Fruit fly (Drosophila melanogaster) whole organism, wandering third instar larva: Measurements from ENCODE around the gene CG5641.

ENCODE experiments used
- Abd-B ChIP-seq: fragments of >200 bp; optimal IDR thresholded peaks from 2 replicates; lab custom pipeline; 2017; ENCODE audit warnings: missing biosample characterization, missing genetic modification characterization
- CG32264 ChIP-seq: fragments of 200-800 bp; sonication (Bioruptor generic); optimal IDR thresholded peaks from 2 replicates; lab custom pipeline; 2016; ENCODE audit warnings: missing biosample characterization, missing genetic modification characterization
- CG9705 ChIP-seq: fragments of 200-800 bp; sonication (Bioruptor generic); optimal IDR thresholded peaks from 2 replicates; lab custom pipeline; 2018; ENCODE audit warnings: missing biosample characterization, mild to moderate bottlenecking, missing genetic modification characterization
- CrebA ChIP-seq: fragments of 200-800 bp; sonication (Bioruptor generic); optimal IDR thresholded peaks from 2 replicates; lab custom pipeline; 2016; ENCODE audit warnings: missing biosample characterization, mild to moderate bottlenecking, missing genetic modification characterization, borderline replicate concordance
- Dfd ChIP-seq: fragments of >200 bp; optimal IDR thresholded peaks from 2 replicates; lab custom pipeline; 2017; ENCODE audit warnings: missing biosample characterization, missing genetic modification characterization
- Dif ChIP-seq: fragments of 200-275, 200-300 bp; sonication (Bioruptor generic); optimal IDR thresholded peaks from 2 replicates; lab custom pipeline; 2018; ENCODE audit warnings: missing biosample characterization, missing genetic modification characterization; ENCODE audit not compliant: partially characterized antibody
- GATAd ChIP-seq: sonication (Bioruptor generic); optimal IDR thresholded peaks from 2 replicates; lab custom pipeline; 2016; ENCODE audit warnings: missing biosample characterization, missing genetic modification characterization
- HLH106 ChIP-seq: fragments of 200-800 bp; optimal IDR thresholded peaks from 3 replicates; lab custom pipeline; 2019; ENCODE audit warnings: missing biosample characterization, mild to moderate bottlenecking, missing genetic modification characterization, moderate library complexity
- Hnf4 ChIP-seq: fragments of 200-800 bp; sonication (Bioruptor generic); optimal IDR thresholded peaks from 2 replicates; lab custom pipeline; 2016; ENCODE audit warnings: missing biosample characterization, mild to moderate bottlenecking, missing genetic modification characterization
- Hr78 ChIP-seq: fragments of >200 bp; optimal IDR thresholded peaks from 2 replicates; lab custom pipeline; 2017; ENCODE audit warnings: missing biosample characterization, missing genetic modification characterization
- Hr83 ChIP-seq: fragments of 200-300 bp; sonication (Bioruptor generic); optimal IDR thresholded peaks from 2 replicates; lab custom pipeline; 2016; ENCODE audit warnings: missing biosample characterization, mild to moderate bottlenecking, missing genetic modification characterization, moderate library complexity; ENCODE audit not compliant: poor library complexity, severe bottlenecking
- Jra ChIP-seq: sonication (Bioruptor generic); optimal IDR thresholded peaks from 2 replicates; lab custom pipeline; 2016; ENCODE audit warnings: missing biosample characterization, missing genetic modification characterization
- Myc ChIP-seq: fragments of >200 bp; optimal IDR thresholded peaks from 2 replicates; lab custom pipeline; 2017
- N ChIP-seq: fragments of >200 bp; optimal IDR thresholded peaks from 2 replicates; lab custom pipeline; 2018; ENCODE audit warnings: missing biosample characterization, missing external identifiers, missing genetic modification characterization
- OdsH ChIP-seq: fragments of 200-800 bp; sonication (Bioruptor generic); optimal IDR thresholded peaks from 2 replicates; lab custom pipeline; 2016; ENCODE audit warnings: missing biosample characterization, mild to moderate bottlenecking, missing genetic modification characterization
- Rel ChIP-seq, 2 experiments: fragments of 200-800 bp; sonication (Bioruptor generic) in 1 of 2; optimal IDR thresholded peaks; 2 replicates in 1 of 2; 3 replicates in 1 of 2; lab custom pipeline; 2016 to 2019; ENCODE audit warnings: mild to moderate bottlenecking in 2 of 2, missing biosample characterization in 2 of 2, missing genetic modification characterization in 2 of 2, moderate library complexity in 1 of 2
- Sp1 ChIP-seq: fragments of 200-800 bp; sonication (Bioruptor generic); optimal IDR thresholded peaks from 3 replicates; lab custom pipeline; 2019; ENCODE audit warnings: missing biosample characterization, mild to moderate bottlenecking, missing genetic modification characterization, moderate library complexity
- Vsx2 ChIP-seq: fragments of 200-300, 225-300 bp; sonication (Bioruptor generic); optimal IDR thresholded peaks from 2 replicates; lab custom pipeline; 2018; ENCODE audit warnings: missing biosample characterization, missing genetic modification characterization; ENCODE audit not compliant: partially characterized antibody
- br ChIP-seq: fragments of 200-800 bp; sonication (Bioruptor generic); optimal IDR thresholded peaks from 2 replicates; lab custom pipeline; 2016; ENCODE audit warnings: missing biosample characterization, missing genetic modification characterization
- brk ChIP-seq: fragments of 200-800 bp; sonication (Bioruptor generic); optimal IDR thresholded peaks from 2 replicates; lab custom pipeline; 2016; ENCODE audit warnings: missing biosample characterization, mild to moderate bottlenecking, missing genetic modification characterization
- dl ChIP-seq, 2 experiments: fragments of 175-275, 200-275 bp in 1 of 2; fragments of 200-275 bp in 1 of 2; sonication (Bioruptor generic); optimal IDR thresholded peaks; lab custom pipeline; 2018; ENCODE audit warnings: mild to moderate bottlenecking in 2 of 2, missing biosample characterization in 2 of 2, missing genetic modification characterization in 2 of 2, moderate library complexity in 2 of 2; ENCODE audit not compliant: partially characterized antibody in 2 of 2, insufficient read depth in 1 of 2
- dmrt93B ChIP-seq: fragments of 200-800 bp; sonication (Bioruptor generic); optimal IDR thresholded peaks from 2 replicates; lab custom pipeline; 2018; ENCODE audit warnings: missing biosample characterization, mild to moderate bottlenecking, missing genetic modification characterization
- dsf ChIP-seq: sonication (Bioruptor generic); optimal IDR thresholded peaks from 2 replicates; lab custom pipeline; 2016; ENCODE audit warnings: missing biosample characterization, missing genetic modification characterization, borderline replicate concordance
- ey ChIP-seq: fragments of 200-800 bp; sonication (Bioruptor generic); optimal IDR thresholded peaks from 2 replicates; lab custom pipeline; 2016; ENCODE audit warnings: missing biosample characterization, missing genetic modification characterization
- foxo ChIP-seq, 2 experiments: fragments of 200-800 bp; sonication (Bioruptor generic); optimal IDR thresholded peaks; 2 replicates in 1 of 2; 3 replicates in 1 of 2; lab custom pipeline; 2016 to 2017; ENCODE audit warnings: missing biosample characterization in 2 of 2, missing genetic modification characterization in 2 of 2
- fru ChIP-seq: fragments of 200-800 bp; sonication (Bioruptor generic); optimal IDR thresholded peaks from 3 replicates; lab custom pipeline; 2016; ENCODE audit warnings: missing biosample characterization, mild to moderate bottlenecking, missing genetic modification characterization
- h ChIP-seq: fragments of 200-800 bp; sonication (Bioruptor generic); optimal IDR thresholded peaks from 3 replicates; lab custom pipeline; 2016; ENCODE audit warnings: missing biosample characterization, mild to moderate bottlenecking, missing genetic modification characterization
- jim ChIP-seq: fragments of 175-275, 200-325 bp; sonication (Bioruptor generic); optimal IDR thresholded peaks from 2 replicates; lab custom pipeline; 2016; ENCODE audit warnings: missing biosample characterization, mild to moderate bottlenecking, missing genetic modification characterization
- lola ChIP-seq: fragments of >200 bp; optimal IDR thresholded peaks from 2 replicates; lab custom pipeline; 2017; ENCODE audit warnings: missing biosample characterization, missing genetic modification characterization
- pan ChIP-seq: fragments of >200 bp; optimal IDR thresholded peaks from 2 replicates; lab custom pipeline; 2017
- psq ChIP-seq: fragments of 200-800 bp; sonication (Bioruptor generic); optimal IDR thresholded peaks from 3 replicates; lab custom pipeline; 2017; ENCODE audit warnings: missing biosample characterization, mild to moderate bottlenecking, missing genetic modification characterization, moderate library complexity
- rgr ChIP-seq: fragments of 200-800 bp; sonication (Bioruptor generic); optimal IDR thresholded peaks from 3 replicates; lab custom pipeline; 2016; ENCODE audit warnings: missing biosample characterization, mild to moderate bottlenecking, missing genetic modification characterization
- sage ChIP-seq: fragments of 200-800 bp; sonication (Bioruptor generic); optimal IDR thresholded peaks from 2 replicates; lab custom pipeline; 2016; ENCODE audit warnings: missing biosample characterization, mild to moderate bottlenecking, missing genetic modification characterization
- sv ChIP-seq: fragments of 200-800 bp; sonication (Bioruptor generic); optimal IDR thresholded peaks from 3 replicates; lab custom pipeline; 2016; ENCODE audit warnings: missing biosample characterization, missing genetic modification characterization
- tai ChIP-seq: sonication (Bioruptor generic); optimal IDR thresholded peaks from 2 replicates; lab custom pipeline; 2016; ENCODE audit warnings: missing biosample characterization, missing genetic modification characterization
- usp ChIP-seq: fragments of >200 bp; optimal IDR thresholded peaks from 2 replicates; lab custom pipeline; 2017; ENCODE audit warnings: missing biosample characterization, missing genetic modification characterization
- woc ChIP-seq: sonication (Bioruptor generic); optimal IDR thresholded peaks from 2 replicates; lab custom pipeline; 2016; ENCODE audit warnings: missing biosample characterization, mild to moderate bottlenecking, missing genetic modification characterization

Gene CG5641

dm6 chr3R:12445468-12445867 lies 16.4 kb upstream of the CG5641 start:
- TF ChIP-seq rgr (GFP tag; lab: Kevin White, UChicago) (no peak), h (GFP tag; lab: Kevin White, UChicago) (peak; percentile 43), Dfd (GFP tag; lab: Kevin White, UChicago) (no peak), Rel (GFP tag; optimal IDR thresholded peaks at IDR 0.05; lab: Kevin White, UChicago) (no peak), Rel (tag; optimal IDR thresholded peaks at IDR 0.05; lab: Kevin White, UChicago) (peak; percentile 14)

dm6 chr3R:12443769-12444168 lies 14.7 kb upstream of the CG5641 start:
- TF ChIP-seq lola (GFP tag; lab: Kevin White, UChicago) (peak; percentile 58), GATAd (GFP tag; lab: Kevin White, UChicago) (no peak), Hr83 (peak; percentile 20), dl (GFP tag; optimal IDR thresholded peaks at IDR 0.05; lab: Kevin White, UChicago; ENCODE audit: insufficient read depth in 1 of 2, partially characterized antibody in 2 of 2) (no peak), Rel (GFP tag; optimal IDR thresholded peaks at IDR 0.05; lab: Kevin White, UChicago) (no peak), Rel (tag; optimal IDR thresholded peaks at IDR 0.05; lab: Kevin White, UChicago) (peak; percentile 12), br (GFP tag; lab: Kevin White, UChicago) (no peak), foxo (GFP tag; optimal IDR thresholded peaks at IDR 0.05; lab: Kevin White, UChicago) (no peak), sage (no peak)

DNA sequence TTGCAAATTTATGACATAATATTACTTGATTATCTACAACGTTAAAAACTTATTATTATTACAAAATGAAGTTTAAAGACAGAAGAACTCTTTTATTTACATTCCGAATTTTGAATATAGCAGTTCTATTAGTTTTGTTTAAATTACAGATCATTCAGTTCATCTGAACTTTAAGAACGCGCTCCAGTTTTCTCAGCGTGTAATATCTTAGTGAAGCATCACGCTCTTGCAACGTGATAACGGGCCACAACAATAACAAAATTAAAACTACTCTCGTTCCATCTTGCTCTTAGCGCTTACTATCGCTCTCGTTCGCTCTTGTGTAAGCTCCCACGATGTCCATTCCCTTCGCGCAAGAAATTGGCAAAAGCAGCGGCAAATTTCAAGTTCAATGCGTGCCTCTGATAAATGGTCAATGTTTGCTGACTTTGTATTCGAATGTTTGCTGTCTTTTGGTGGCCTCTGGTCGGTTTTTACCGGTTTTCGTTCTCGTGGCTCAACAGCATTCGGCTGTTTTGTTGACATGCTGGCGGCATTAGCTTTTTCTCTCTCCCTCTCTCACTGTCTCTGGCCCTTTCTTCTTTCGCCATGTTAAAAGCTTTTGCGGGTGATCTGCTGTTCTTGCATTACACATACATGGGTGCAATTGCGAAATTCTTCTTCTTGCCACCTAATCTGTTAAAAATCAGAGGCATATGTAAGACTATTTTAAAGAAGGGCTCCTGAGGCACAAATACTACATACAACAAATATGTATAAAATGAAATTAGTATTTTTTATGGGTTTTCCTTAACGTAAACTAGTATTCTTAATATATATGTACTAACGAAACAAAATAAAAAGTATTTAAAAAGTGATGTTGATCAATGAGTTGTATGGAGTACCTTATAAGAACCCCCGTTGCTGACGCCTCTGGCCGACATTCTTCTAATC lies 13.8 kb upstream of the CG5641 start:
- TF ChIP-seq Myc: no peak
- TF ChIP-seq woc (GFP tag; lab: Kevin White, UChicago): peak; percentile 37
- TF ChIP-seq Vsx2 (GFP tag; lab: Kevin White, UChicago): no peak
- peak in 1 of 2 experiments; percentile 82 for TF ChIP-seq foxo (GFP tag; optimal IDR thresholded peaks at IDR 0.05; lab: Kevin White, UChicago)
- peak; percentile 11 for TF ChIP-seq Dif (GFP tag; lab: Kevin White, UChicago)
- peak; percentile 82 for TF ChIP-seq rgr (GFP tag; lab: Kevin White, UChicago)
- no peak for TF ChIP-seq lola (GFP tag; lab: Kevin White, UChicago)
- TF ChIP-seq psq (GFP tag; lab: Kevin White, UChicago): peak; percentile 72
- peak; percentile 84 for TF ChIP-seq Sp1 (GFP tag; lab: Kevin White, UChicago)
- TF ChIP-seq dmrt93B (GFP tag; lab: Kevin White, UChicago): peak; percentile 44
- TF ChIP-seq ey (GFP tag; lab: Kevin White, UChicago): peak; percentile 68
- TF ChIP-seq jim (GFP tag; lab: Kevin White, UChicago): no peak
- TF ChIP-seq h (GFP tag; lab: Kevin White, UChicago): peak; percentile 90
- peak; percentile 38 for TF ChIP-seq Hnf4 (GFP tag; lab: Kevin White, UChicago)
- TF ChIP-seq CG9705 (GFP tag; lab: Kevin White, UChicago): peak; percentile 45
- TF ChIP-seq HLH106 (tag; lab: Kevin White, UChicago): peak; percentile 79
- peak; percentile 64 for TF ChIP-seq br (GFP tag; lab: Kevin White, UChicago)
- TF ChIP-seq Hr83: peak; percentile 56
- TF ChIP-seq tai: peak; percentile 51
- TF ChIP-seq Hr78: no peak
- TF ChIP-seq usp (GFP tag; lab: Kevin White, UChicago): no peak
- TF ChIP-seq sage: no peak
- TF ChIP-seq CrebA (GFP tag; lab: Kevin White, UChicago): no peak
- no peak for TF ChIP-seq Rel (GFP tag; optimal IDR thresholded peaks at IDR 0.05; lab: Kevin White, UChicago)
- TF ChIP-seq Rel (tag; optimal IDR thresholded peaks at IDR 0.05; lab: Kevin White, UChicago): no peak
- TF ChIP-seq OdsH (GFP tag; lab: Kevin White, UChicago): peak; percentile 83
- TF ChIP-seq brk (GFP tag; lab: Kevin White, UChicago): peak; percentile 78
- TF ChIP-seq dl (GFP tag; optimal IDR thresholded peaks at IDR 0.05; lab: Kevin White, UChicago; ENCODE audit: insufficient read depth in 1 of 2, partially characterized antibody in 2 of 2): no peak
- TF ChIP-seq sv: no peak
- TF ChIP-seq Dfd (GFP tag; lab: Kevin White, UChicago): no peak
- TF ChIP-seq GATAd (GFP tag; lab: Kevin White, UChicago): no peak
- TF ChIP-seq Jra: peak; percentile 63
- TF ChIP-seq N (GFP tag; lab: Kevin White, UChicago): no peak
- TF ChIP-seq Abd-B (GFP tag; lab: Kevin White, UChicago): no peak
- no peak for TF ChIP-seq pan (lab: Kevin White, UChicago)
- TF ChIP-seq CG32264 (GFP tag; lab: Kevin White, UChicago): no peak
- TF ChIP-seq dsf (GFP tag; lab: Kevin White, UChicago): peak; percentile 28
- peak; percentile 77 for TF ChIP-seq fru
